Worm (Caenorhabditis elegans) whole organism, L2 larva: ENCODE measurements around the gene crn-5.

Source experiments
- lsy-2 ChIP-seq, 2 experiments: fragments of 150-350 bp in 1 of 2; sonication (generic microtip) in 1 of 2; optimal IDR thresholded peaks; 2 replicates each; lab custom pipeline; 2014 to 2017; ENCODE audit warnings: missing biosample characterization in 2 of 2, missing genetic modification characterization in 2 of 2
- nhr-11 ChIP-seq: fragments of 150-350 bp; optimal IDR thresholded peaks from 2 replicates; lab custom pipeline; 2014; ENCODE audit warnings: missing biosample characterization, missing genetic modification characterization

ce11 chrII:10578843-10579430 lies 13.6 kb upstream of the crn-5 start, which contains the start of gene rpb-6:
- no peak for TF ChIP-seq nhr-11 (tag; lab: Kevin White, UChicago)
- peak in 1 of 2 experiments; percentile 59 for TF ChIP-seq lsy-2 (tag; optimal IDR thresholded peaks at IDR 0.05; lab: Kevin White, UChicago)
